Worm (Caenorhabditis elegans): ENCODE results near the gene ZK829.7.

ZK829.7 gene

ce11 chrIV:11986407-11986806 lies 25.1 kb upstream of the ZK829.7 start:
- TF ChIP-seq ceh-31 (tag; optimal IDR thresholded peaks at IDR 0.05) (no peak), hlh-6 (tag; optimal IDR thresholded peaks at IDR 0.05) (no peak), ttx-3 (tag; optimal IDR thresholded peaks at IDR 0.05) (no peak)

- TF ChIP-seq npax-4 (tag; optimal IDR thresholded peaks at IDR 0.05) (no peak), pha-2 (tag; optimal IDR thresholded peaks at IDR 0.05) (no peak), K09A11.1 (tag; optimal IDR thresholded peaks at IDR 0.05; ENCODE audit: insufficient read depth) (no peak)
Measured at ce11 chrIV:11970171-11970570, 8.8 kb upstream of the ZK829.7 start, which contains the start of gene ZK829.9. Gene ZK829.9 (plus strand): TSS chrIV:11970534.

- TF ChIP-seq che-1 (tag; optimal IDR thresholded peaks at IDR 0.05) (no peak), hlh-15 (tag; optimal IDR thresholded peaks at IDR 0.05) (no peak), ceh-6 (GFP tag; optimal IDR thresholded peaks at IDR 0.05) (no peak)
Measured at ce11 chrIV:11965327-11965726, 4.0 kb upstream of the ZK829.7 start, which contains the start of gene srj-1. Gene srj-1 (minus strand): TSS chrIV:11965427.

ce11 chrIV:11959573-11959972 lies 1.8 kb downstream of the ZK829.7 start, which contains the start of gene tgt-1:
Gene tgt-1 (minus strand): TSS chrIV:11959804.
- TF ChIP-seq npax-4 (tag; optimal IDR thresholded peaks at IDR 0.05) (no peak), pros-1 (tag; optimal IDR thresholded peaks at IDR 0.05) (no peak), hlh-6 (tag; optimal IDR thresholded peaks at IDR 0.05) (no peak), C08G9.2 (tag; optimal IDR thresholded peaks at IDR 0.05) (no peak), ceh-6 (GFP tag; optimal IDR thresholded peaks at IDR 0.05) (no peak), F13H6.1 (tag; optimal IDR thresholded peaks at IDR 0.05) (no peak), fax-1 (tag; optimal IDR thresholded peaks at IDR 0.05) (no peak), sox-4 (tag; optimal IDR thresholded peaks at IDR 0.05) (no peak), ceh-24 (tag; optimal IDR thresholded peaks at IDR 0.05) (no peak), syd-9 (tag; optimal IDR thresholded peaks at IDR 0.05) (no peak), nhr-232 (tag; optimal IDR thresholded peaks at IDR 0.05) (no peak), hlh-15 (tag; optimal IDR thresholded peaks at IDR 0.05) (no peak), dmd-4 (tag; optimal IDR thresholded peaks at IDR 0.05; ENCODE audit: borderline replicate concordance) (no peak), Y22D7AL.16 (tag; optimal IDR thresholded peaks at IDR 0.05) (no peak), ceh-18 (tag; optimal IDR thresholded peaks at IDR 0.05) (no peak), ttx-3 (tag; optimal IDR thresholded peaks at IDR 0.05) (no peak), ahr-1 (tag; optimal IDR thresholded peaks at IDR 0.05) (no peak), fkh-10 (GFP tag; optimal IDR thresholded peaks at IDR 0.05) (no peak), unc-42 (tag; optimal IDR thresholded peaks at IDR 0.05) (no peak)

ce11 chrIV:11957074-11957473 lies 4.3 kb downstream of the ZK829.7 start:
- TF ChIP-seq pha-4 (tag; optimal IDR thresholded peaks at IDR 0.05), result no peak
- peak; percentile 4 for TF ChIP-seq ceh-18 (tag; optimal IDR thresholded peaks at IDR 0.05)

- TF ChIP-seq ztf-16 (tag; optimal IDR thresholded peaks at IDR 0.05) (no peak), pqm-1 (tag; optimal IDR thresholded peaks at IDR 0.05) (peak; percentile 50), ceh-18 (tag; optimal IDR thresholded peaks at IDR 0.05) (peak; percentile 85), hlh-30 (tag; optimal IDR thresholded peaks at IDR 0.05; ENCODE audit: insufficient read depth) (peak; percentile 68), ceh-6 (GFP tag; optimal IDR thresholded peaks at IDR 0.05) (no peak), nfya-1 (tag; optimal IDR thresholded peaks at IDR 0.05) (no peak), unc-55 (GFP tag; optimal IDR thresholded peaks at IDR 0.05) (peak; percentile 37)
Measured at ce11 chrIV:11956387-11956786, 4.9 kb downstream of the ZK829.7 start.

ce11 chrIV:11955592-11955991 lies 5.7 kb downstream of the ZK829.7 start:
- TF ChIP-seq T23F11.4 (GFP tag; optimal IDR thresholded peaks at IDR 0.05) (no peak), ceh-34 (tag; optimal IDR thresholded peaks at IDR 0.05) (no peak), sox-4 (tag; optimal IDR thresholded peaks at IDR 0.05) (no peak)
